Worm (Caenorhabditis elegans): ENCODE results near the gene T26E4.3.

DNA sequence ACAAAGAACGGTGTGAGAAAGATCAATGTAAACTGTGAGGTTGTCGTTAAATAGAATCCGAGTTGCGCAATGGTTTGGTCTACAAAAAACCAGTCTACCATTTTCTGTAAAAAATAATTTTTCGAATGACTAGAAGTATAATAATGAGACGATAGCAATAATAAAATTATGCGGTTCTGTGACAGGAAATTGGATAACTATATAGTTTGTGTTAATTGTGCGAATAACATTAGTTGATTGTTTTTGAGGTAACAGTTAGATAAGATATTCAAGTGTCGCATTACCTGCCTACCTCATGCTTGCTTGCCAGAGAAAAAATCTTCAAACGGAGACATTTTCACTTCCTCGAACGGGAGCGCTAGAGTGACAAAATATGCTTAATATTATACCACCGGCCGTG is 40.7 kb upstream of the T26E4.3 start, which contains the start of gene str-18:
- TF ChIP-seq W03F9.2 (tag; optimal IDR thresholded peaks at IDR 0.05) = no peak
- TF ChIP-seq dao-5 (tag; optimal IDR thresholded peaks at IDR 0.05) = no peak

All from whole organism, L4/young adult.